Worm (Caenorhabditis elegans): Measurements from ENCODE around the gene Y48G9A.11.

ce11 chrIII:2159152-2159551 lies 42.5 kb upstream of the Y48G9A.11 start:
- no peak for TF ChIP-seq klf-2 (GFP tag; conservative IDR thresholded peaks at IDR 0.05)
- no peak for TF ChIP-seq cog-1 (tag; optimal IDR thresholded peaks at IDR 0.05)
- no peak for TF ChIP-seq flt-1 (GFP tag; IDR thresholded peaks at IDR 0.05)
- no peak for TF ChIP-seq tab-1 (GFP tag; IDR thresholded peaks at IDR 0.05)
- TF ChIP-seq T22C8.4 (GFP tag; IDR thresholded peaks at IDR 0.05) = no peak
- no peak for TF ChIP-seq ztf-29 (GFP tag; IDR thresholded peaks at IDR 0.05)

All from whole organism, midembryonic.